Worm (Caenorhabditis elegans): ENCODE results near the gene snt-5.

The snt-5 gene

ce11 chrV:1442042-1442441, 30.7 kb upstream of the snt-5 start, which contains the start of gene cnc-11:
TSS of gene cnc-11 (plus strand) at chrV:1442342.
- TF ChIP-seq C34B4.2 (tag; optimal IDR thresholded peaks at IDR 0.05) (no peak), efl-1 (optimal IDR thresholded peaks at IDR 0.05) (no peak), efl-1 (GFP tag; optimal IDR thresholded peaks at IDR 0.05 in 1 of 2) (no peak), sup-37 (GFP tag; optimal IDR thresholded peaks at IDR 0.05) (no peak), alr-1 (tag; optimal IDR thresholded peaks at IDR 0.05; ENCODE audit: borderline replicate concordance) (no peak), nhr-20 (tag; optimal IDR thresholded peaks at IDR 0.05) (no peak), nhr-77 (tag; optimal IDR thresholded peaks at IDR 0.05) (no peak), ceh-8 (GFP tag; optimal IDR thresholded peaks at IDR 0.05) (no peak), egl-13 (tag; optimal IDR thresholded peaks at IDR 0.05) (no peak), snpc-4 (tag; optimal IDR thresholded peaks at IDR 0.05) (no peak), jun-1 (tag; optimal IDR thresholded peaks at IDR 0.05) (no peak), nhr-11 (tag; optimal IDR thresholded peaks at IDR 0.05) (no peak), isw-1 (GFP tag; IDR thresholded peaks at IDR 0.05) (no peak), lin-14 (GFP tag; optimal IDR thresholded peaks at IDR 0.05) (no peak), lin-39 (tag; optimal IDR thresholded peaks at IDR 0.05) (no peak), sptf-1 (tag; optimal IDR thresholded peaks at IDR 0.05) (no peak)

- TF ChIP-seq grh-1 (GFP tag; IDR thresholded peaks at IDR 0.05), result peak; percentile 92
- no peak for TF ChIP-seq efl-3 (GFP tag; optimal IDR thresholded peaks at IDR 0.05)
- peak; percentile 42 for TF ChIP-seq nhr-90 (tag; optimal IDR thresholded peaks at IDR 0.05; ENCODE audit: poor library complexity)
- peak in 4 of 6 experiments; percentile 43 to 84 (median 58) for TF ChIP-seq elt-3 (tag; optimal IDR thresholded peaks at IDR 0.05)
- no peak for TF ChIP-seq mep-1 (tag; optimal IDR thresholded peaks at IDR 0.05)
- TF ChIP-seq nhr-20 (tag; optimal IDR thresholded peaks at IDR 0.05), result peak; percentile 65
- peak; percentile 89 for TF ChIP-seq nhr-85 (tag)
- no peak for TF ChIP-seq aha-1 (tag; optimal IDR thresholded peaks at IDR 0.05)
- TF ChIP-seq ama-1 (optimal IDR thresholded peaks at IDR 0.05), result no peak
- TF ChIP-seq snu-23 (GFP tag; optimal IDR thresholded peaks at IDR 0.05), result peak; percentile 44
- peak; percentile 7 for TF ChIP-seq blmp-1 (tag; optimal IDR thresholded peaks at IDR 0.05)
- peak; percentile 54 for TF ChIP-seq nhr-71 (tag; optimal IDR thresholded peaks at IDR 0.05)
- TF ChIP-seq nhr-77 (tag; optimal IDR thresholded peaks at IDR 0.05), result no peak
- TF ChIP-seq hpl-2 (GFP tag; optimal IDR thresholded peaks at IDR 0.05), result no peak
- TF ChIP-seq lin-14 (GFP tag; optimal IDR thresholded peaks at IDR 0.05), result peak; percentile 84
- no peak for TF ChIP-seq C16A3.4 (tag; optimal IDR thresholded peaks at IDR 0.05)
- no peak for TF ChIP-seq nhr-12 (tag; optimal IDR thresholded peaks at IDR 0.05)
- no peak for TF ChIP-seq pag-3 (tag; optimal IDR thresholded peaks at IDR 0.05; ENCODE audit: borderline replicate concordance, insufficient read depth)
- peak; percentile 37 for TF ChIP-seq tbx-2 (tag; optimal IDR thresholded peaks at IDR 0.05)
- TF ChIP-seq hlh-17 (GFP tag; optimal IDR thresholded peaks at IDR 0.05; ENCODE audit: borderline replicate concordance), result no peak
- TF ChIP-seq efl-1 (optimal IDR thresholded peaks at IDR 0.05), result no peak
- TF ChIP-seq efl-1 (GFP tag; optimal IDR thresholded peaks at IDR 0.05 in 1 of 2), result peak in 1 of 2 experiments; percentile 58
- TF ChIP-seq nhr-19 (GFP tag; conservative IDR thresholded peaks at IDR 0.05), result peak; percentile 44
- TF ChIP-seq unc-130 (tag; optimal IDR thresholded peaks at IDR 0.05), result peak; percentile 24
- peak in 1 of 2 experiments; percentile 23 for TF ChIP-seq lsy-2 (tag; optimal IDR thresholded peaks at IDR 0.05)
- TF ChIP-seq swsn-7 (tag; optimal IDR thresholded peaks at IDR 0.05), result no peak
- no peak for TF ChIP-seq ceh-88 (GFP tag; IDR thresholded peaks at IDR 0.05)
- TF ChIP-seq zip-4 (GFP tag; optimal IDR thresholded peaks at IDR 0.05), result no peak
- TF ChIP-seq aly-2 (tag; optimal IDR thresholded peaks at IDR 0.05), result no peak
- TF ChIP-seq nhr-76 (tag; optimal IDR thresholded peaks at IDR 0.05), result no peak
- TF ChIP-seq mef-2 (tag; optimal IDR thresholded peaks at IDR 0.05), result no peak
- no peak for TF ChIP-seq unc-86 (tag; optimal IDR thresholded peaks at IDR 0.05)
These were observed 27.5 kb upstream of the snt-5 start, which contains the start of gene R09B5.11 for ce11 chrV:1438832-1439231. TSS of gene R09B5.11 (plus strand) at chrV:1439205.
